Worm (Caenorhabditis elegans) whole organism, young adult: ENCODE results near the gene R160.4.

Source experiments
- B0261.1 ChIP-seq: sonication (generic microtip); optimal IDR thresholded peaks from 2 replicates; lab custom pipeline; 2016; ENCODE audit warnings: mild to moderate bottlenecking, missing genetic modification characterization, moderate library complexity, missing compliant biosample characterization
- F10E7.11 ChIP-seq: sonication (generic microtip); optimal IDR thresholded peaks from 2 replicates; lab custom pipeline; 2017; ENCODE audit warnings: mild to moderate bottlenecking, missing genetic modification characterization, moderate library complexity, missing compliant biosample characterization
- F37B4.10 ChIP-seq: fragments of 200-800 bp; sonication (Bioruptor generic); IDR thresholded peaks from 2 replicates; pipeline ENCODE4 v1.3.6; 2022; ENCODE audit warnings: missing genetic modification characterization, missing compliant biosample characterization
- F39B2.1 ChIP-seq: fragments of 200-800 bp; sonication (Bioruptor generic); IDR thresholded peaks from 2 replicates; pipeline ENCODE4 v1.3.6; 2022; ENCODE audit warnings: missing genetic modification reagents, missing genetic modification characterization, missing compliant biosample characterization
- F55B11.4 ChIP-seq: sonication (generic microtip); optimal IDR thresholded peaks from 2 replicates; lab custom pipeline; 2016; ENCODE audit warnings: missing compliant biosample characterization, missing genetic modification characterization, borderline replicate concordance; ENCODE audit not compliant: insufficient read depth
- K11D2.4 ChIP-seq: fragments of 200-800 bp; sonication (Bioruptor generic); IDR thresholded peaks from 2 replicates; pipeline ENCODE4 v1.3.6; 2022; ENCODE audit warnings: missing genetic modification reagents, missing genetic modification characterization, missing compliant biosample characterization
- Y53F4B.3 ChIP-seq: fragments of 200-800 bp; sonication (Bioruptor generic); IDR thresholded peaks from 2 replicates; pipeline ENCODE4 v1.3.6; 2022; ENCODE audit warnings: missing genetic modification reagents, missing genetic modification characterization, missing compliant biosample characterization
- Y53G8AR.9 ChIP-seq: fragments of 200-800 bp; sonication (Bioruptor generic); conservative IDR thresholded peaks from 2 replicates; pipeline ENCODE4 v1.3.6; 2022; ENCODE audit warnings: missing genetic modification reagents, missing genetic modification characterization, missing compliant biosample characterization
- Y56A3A.18 ChIP-seq: fragments of 200-800 bp; sonication (Bioruptor generic); IDR thresholded peaks from 2 replicates; pipeline ENCODE4 v1.3.6; 2022; ENCODE audit warnings: missing genetic modification reagents, missing genetic modification characterization, missing compliant biosample characterization
- Y95B8A.8 ChIP-seq: fragments of 200-800 bp; sonication (Bioruptor generic); IDR thresholded peaks from 2 replicates; pipeline ENCODE4 v1.3.6; 2022; ENCODE audit warnings: missing genetic modification reagents, missing genetic modification characterization, missing compliant biosample characterization
- ZK185.1 ChIP-seq: sonication (generic microtip); optimal IDR thresholded peaks from 2 replicates; lab custom pipeline; 2016; ENCODE audit warnings: mild to moderate bottlenecking, missing genetic modification characterization, missing compliant biosample characterization; ENCODE audit not compliant: poor library complexity, severe bottlenecking
- aptf-3 ChIP-seq: fragments of 200-800 bp; sonication (Bioruptor generic); IDR thresholded peaks from 2 replicates; pipeline ENCODE4 v1.3.6; 2022; ENCODE audit warnings: missing genetic modification characterization, missing compliant biosample characterization
- atf-7 ChIP-seq: sonication (generic microtip); optimal IDR thresholded peaks from 2 replicates; lab custom pipeline; 2017; ENCODE audit warnings: mild to moderate bottlenecking, missing genetic modification characterization, missing compliant biosample characterization
- cebp-2 ChIP-seq: fragments of 200-800 bp; sonication (Bioruptor generic); IDR thresholded peaks from 2 replicates; pipeline ENCODE4 v1.3.6; 2022; ENCODE audit warnings: missing genetic modification characterization, missing compliant biosample characterization
- ceh-100 ChIP-seq: fragments of 200-800 bp; sonication (Bioruptor generic); IDR thresholded peaks from 2 replicates; pipeline ENCODE4 v1.3.6; 2022; ENCODE audit warnings: missing genetic modification reagents, missing genetic modification characterization, missing compliant biosample characterization
- ceh-58 ChIP-seq: fragments of 200-800 bp; sonication (Bioruptor generic); IDR thresholded peaks from 2 replicates; pipeline ENCODE4 v1.3.6; 2022; ENCODE audit warnings: missing genetic modification characterization, missing compliant biosample characterization
- ceh-91 ChIP-seq: fragments of 200-800 bp; sonication (Bioruptor generic); IDR thresholded peaks from 2 replicates; pipeline ENCODE4 v1.3.6; 2022; ENCODE audit warnings: missing genetic modification reagents, missing genetic modification characterization, missing compliant biosample characterization
- chd-7 ChIP-seq: sonication (generic microtip); optimal IDR thresholded peaks from 2 replicates; lab custom pipeline; 2016; ENCODE audit warnings: mild to moderate bottlenecking, missing genetic modification characterization, moderate library complexity, missing compliant biosample characterization
- dpff-1 ChIP-seq: sonication (generic microtip); optimal IDR thresholded peaks from 2 replicates; lab custom pipeline; 2017; ENCODE audit warnings: mild to moderate bottlenecking, missing genetic modification characterization, missing compliant biosample characterization
- efl-1 ChIP-seq: fragments of 150-350 bp; optimal IDR thresholded peaks from 2 replicates; lab custom pipeline; 2014; ENCODE audit warnings: missing biosample characterization, missing genetic modification reagents, missing genetic modification characterization
- egl-18 ChIP-seq: fragments of 200-800 bp; sonication (Bioruptor generic); IDR thresholded peaks from 2 replicates; pipeline ENCODE4 v1.3.6; 2022; ENCODE audit warnings: missing genetic modification reagents, missing genetic modification characterization, missing compliant biosample characterization
- ets-4 ChIP-seq: fragments of 200-800 bp; sonication (Bioruptor generic); optimal IDR thresholded peaks from 2 replicates; lab custom pipeline; 2018; ENCODE audit warnings: mild to moderate bottlenecking, missing genetic modification characterization, missing compliant biosample characterization
- fkh-3 ChIP-seq: sonication (generic microtip); optimal IDR thresholded peaks from 2 replicates; lab custom pipeline; 2016; ENCODE audit warnings: mild to moderate bottlenecking, missing genetic modification characterization, missing compliant biosample characterization
- gei-17 ChIP-seq: fragments of 200-800 bp; sonication (Bioruptor generic); optimal IDR thresholded peaks from 2 replicates; lab custom pipeline; 2018; ENCODE audit warnings: mild to moderate bottlenecking, missing genetic modification characterization, missing compliant biosample characterization
- hmg-1.2 ChIP-seq: fragments of 200-800 bp; sonication (Bioruptor generic); IDR thresholded peaks from 2 replicates; pipeline ENCODE4 v1.3.6; 2022; ENCODE audit warnings: missing genetic modification reagents, missing genetic modification characterization, missing compliant biosample characterization
- lin-26 ChIP-seq: fragments of 200-800 bp; sonication (Bioruptor generic); IDR thresholded peaks from 2 replicates; pipeline ENCODE4 v1.3.6; 2022; ENCODE audit warnings: missing genetic modification reagents, missing genetic modification characterization, missing compliant biosample characterization
- lsl-1 ChIP-seq: fragments of 200-800 bp; sonication (Bioruptor generic); optimal IDR thresholded peaks from 2 replicates; lab custom pipeline; 2018; ENCODE audit warnings: mild to moderate bottlenecking, missing genetic modification characterization, moderate library complexity, missing compliant biosample characterization
- lsy-27 ChIP-seq: sonication (generic microtip); optimal IDR thresholded peaks from 2 replicates; lab custom pipeline; 2017; ENCODE audit warnings: missing genetic modification characterization, mild to moderate bottlenecking, missing compliant biosample characterization, antibody characterized with exemption, missing genotype, borderline replicate concordance; ENCODE audit not compliant: insufficient read depth
- madf-3 ChIP-seq: fragments of 200-800 bp; sonication (Bioruptor generic); IDR thresholded peaks from 2 replicates; pipeline ENCODE4 v1.3.6; 2022; ENCODE audit warnings: missing genetic modification reagents, missing genetic modification characterization, missing compliant biosample characterization
- madf-6 ChIP-seq: fragments of 200-800 bp; sonication (Bioruptor generic); IDR thresholded peaks from 2 replicates; pipeline ENCODE4 v1.3.6; 2022; ENCODE audit warnings: missing genetic modification reagents, missing genetic modification characterization, missing compliant biosample characterization
- mel-28 ChIP-seq: sonication (generic microtip); optimal IDR thresholded peaks from 2 replicates; lab custom pipeline; 2016; ENCODE audit warnings: borderline replicate concordance, mild to moderate bottlenecking, missing genetic modification characterization, missing compliant biosample characterization
- nhr-120 ChIP-seq: fragments of 200-800 bp; sonication (Bioruptor generic); IDR thresholded peaks from 2 replicates; pipeline ENCODE4 v1.3.6; 2022; ENCODE audit warnings: missing genetic modification characterization, missing compliant biosample characterization
- nhr-80 ChIP-seq: sonication (generic microtip); optimal IDR thresholded peaks from 2 replicates; lab custom pipeline; 2016; ENCODE audit warnings: missing genetic modification characterization, missing compliant biosample characterization
- nhr-90 ChIP-seq: sonication (generic microtip); optimal IDR thresholded peaks from 2 replicates; lab custom pipeline; 2016; ENCODE audit warnings: missing genotype, mild to moderate bottlenecking, missing genetic modification characterization, missing compliant biosample characterization
- pbrm-1 ChIP-seq: fragments of 200-800 bp; sonication (Bioruptor generic); IDR thresholded peaks from 2 replicates; pipeline ENCODE4 v1.3.6; 2022; ENCODE audit warnings: missing genetic modification reagents, missing genetic modification characterization, missing compliant biosample characterization
- rec-8 ChIP-seq, 2 experiments: sonication (generic microtip); optimal IDR thresholded peaks; 2 replicates each; lab custom pipeline; 2016; ENCODE audit warnings: mild to moderate bottlenecking in 2 of 2, missing genetic modification characterization in 2 of 2, missing genetic modification reagents in 2 of 2, missing genotype in 2 of 2, missing biosample characterization in 1 of 2, missing compliant biosample characterization in 1 of 2, moderate library complexity in 1 of 2
- repo-1 ChIP-seq: sonication (generic microtip); optimal IDR thresholded peaks from 2 replicates; lab custom pipeline; 2017; ENCODE audit warnings: mild to moderate bottlenecking, missing genetic modification characterization, missing compliant biosample characterization
- sdz-38 ChIP-seq: sonication (generic microtip); optimal IDR thresholded peaks from 2 replicates; lab custom pipeline; 2016; ENCODE audit warnings: missing genotype, missing genetic modification characterization, missing compliant biosample characterization
- sea-2 ChIP-seq: fragments of 200-800 bp; sonication (Bioruptor generic); IDR thresholded peaks from 2 replicates; pipeline ENCODE4 v1.3.6; 2022; ENCODE audit warnings: missing genetic modification characterization, missing compliant biosample characterization
- snpc-4 ChIP-seq, 5 experiments: fragments of 150-350 bp in 1 of 5; sonication (generic microtip) in 4 of 5; optimal IDR thresholded peaks; 2 replicates each; lab custom pipeline; 2014 to 2018; ENCODE audit warnings: missing genetic modification characterization in 5 of 5, missing biosample characterization in 3 of 5, antibody characterized with exemption in 2 of 5, mild to moderate bottlenecking in 2 of 5, missing compliant biosample characterization in 2 of 5, missing genotype in 2 of 5, moderate library complexity in 2 of 5, missing genetic modification reagents in 1 of 5
- somi-1 ChIP-seq: fragments of 200-800 bp; sonication (Bioruptor generic); optimal IDR thresholded peaks from 2 replicates; lab custom pipeline; 2018; ENCODE audit warnings: mild to moderate bottlenecking, missing genetic modification characterization, missing compliant biosample characterization
- tlf-1 ChIP-seq: fragments of 200-800 bp; sonication (Bioruptor generic); optimal IDR thresholded peaks from 2 replicates; lab custom pipeline; 2018; ENCODE audit warnings: mild to moderate bottlenecking, missing genetic modification characterization, missing compliant biosample characterization
- unc-130 ChIP-seq: sonication (generic microtip); optimal IDR thresholded peaks from 2 replicates; lab custom pipeline; 2016; ENCODE audit warnings: missing genetic modification reagents, missing genetic modification characterization, missing compliant biosample characterization
- ztf-18 ChIP-seq: sonication (generic microtip); optimal IDR thresholded peaks from 2 replicates; lab custom pipeline; 2016; ENCODE audit warnings: missing genotype, mild to moderate bottlenecking, missing genetic modification characterization, missing compliant biosample characterization
- ztf-22 ChIP-seq: fragments of 200-800 bp; sonication (Bioruptor generic); optimal IDR thresholded peaks from 2 replicates; lab custom pipeline; 2018; ENCODE audit warnings: mild to moderate bottlenecking, missing genetic modification characterization, moderate library complexity, missing compliant biosample characterization
- ztf-28 ChIP-seq: fragments of 200-800 bp; sonication (Bioruptor generic); IDR thresholded peaks from 2 replicates; pipeline ENCODE4 v1.3.6; 2022; ENCODE audit warnings: missing genetic modification reagents, missing genetic modification characterization, missing compliant biosample characterization
- ztf-3 ChIP-seq: fragments of 200-800 bp; sonication (Bioruptor generic); optimal IDR thresholded peaks from 2 replicates; lab custom pipeline; 2018; ENCODE audit warnings: mild to moderate bottlenecking, missing genetic modification characterization, missing compliant biosample characterization

R160.4 gene

DNA sequence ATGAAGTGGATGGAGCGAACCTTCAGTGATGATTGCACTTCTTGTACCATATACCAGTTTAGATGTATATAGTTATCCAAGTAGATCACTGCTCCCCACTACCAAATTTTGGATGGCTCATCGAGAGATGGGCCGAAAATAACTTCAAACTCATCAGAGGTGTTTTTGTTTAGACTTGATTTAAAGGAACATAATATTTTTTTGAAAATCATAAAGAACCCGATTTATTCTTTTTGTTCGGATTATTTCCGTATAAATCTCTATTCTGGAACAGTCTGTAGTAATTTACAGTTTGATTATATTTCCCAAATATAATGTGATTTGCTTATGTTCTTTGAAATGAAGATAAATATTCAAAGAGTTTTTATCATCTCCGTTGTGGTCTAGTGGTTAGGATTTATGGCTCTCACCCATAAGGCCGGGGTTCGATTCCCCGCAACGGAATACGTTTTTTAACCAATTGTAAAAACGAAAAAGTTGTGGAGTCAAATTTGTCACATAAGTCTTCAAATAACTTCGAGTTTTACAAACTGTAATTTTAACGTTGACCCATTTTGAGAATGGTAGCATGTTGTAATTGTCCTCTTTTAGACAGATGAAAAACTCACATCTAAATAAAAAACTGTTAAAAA is 41.7 kb upstream of the R160.4 start (continued):
- TF ChIP-seq ceh-58 (GFP tag; lab: Robert Waterston, UW) (no peak), F37B4.10 (GFP tag; lab: Robert Waterston, UW) (no peak), F55B11.4 (tag; lab: Kevin White, UChicago) (no peak), hmg-1.2 (GFP tag; lab: Robert Waterston, UW) (0 out of 2 replicates have a peak, but pooled peaks have one; percentile 33), nhr-120 (GFP tag; lab: Robert Waterston, UW) (no peak), madf-6 (GFP tag; lab: Robert Waterston, UW) (no peak), tlf-1 (GFP tag; lab: Kevin White, UChicago) (no peak), B0261.1 (tag; lab: Kevin White, UChicago) (peak; percentile 68), cebp-2 (GFP tag; lab: Robert Waterston, UW) (no peak), egl-18 (GFP tag; lab: Robert Waterston, UW) (no peak), Y53F4B.3 (GFP tag; lab: Robert Waterston, UW) (no peak), unc-130 (GFP tag; lab: Kevin White, UChicago) (no peak), snpc-4 (GFP tag; optimal IDR thresholded peaks at IDR 0.05; lab: Kevin White, UChicago) (peak; percentile 65), snpc-4 (tag; optimal IDR thresholded peaks at IDR 0.05; lab: Kevin White, UChicago) (peak in 3 of 4 experiments; percentile 53 to 83 (median 81)), rec-8 (tag; optimal IDR thresholded peaks at IDR 0.05; lab: Kevin White, UChicago) (peak in 1 of 2 experiments; percentile 6), Y53G8AR.9 (GFP tag; lab: Robert Waterston, UW) (no peak), lin-26 (peak; percentile 76), madf-3 (GFP tag; lab: Robert Waterston, UW) (no peak), ZK185.1 (tag; lab: Kevin White, UChicago) (peak; percentile 4), aptf-3 (no peak), ztf-18 (tag; lab: Kevin White, UChicago) (peak; percentile 45), pbrm-1 (GFP tag; lab: Robert Waterston, UW) (no peak), sea-2 (GFP tag; lab: Robert Waterston, UW) (no peak), sdz-38 (no peak), atf-7 (no peak), fkh-3 (no peak), ztf-22 (no peak), ets-4 (GFP tag; lab: Kevin White, UChicago) (no peak), ztf-3 (GFP tag; lab: Kevin White, UChicago) (no peak), efl-1 (GFP tag; lab: Kevin White, UChicago) (no peak), K11D2.4 (no peak), ztf-28 (no peak), F10E7.11 (tag; lab: Kevin White, UChicago) (no peak), nhr-90 (tag; lab: Kevin White, UChicago) (peak; percentile 37), lsl-1 (GFP tag; lab: Kevin White, UChicago) (no peak), ceh-100 (GFP tag; lab: Robert Waterston, UW) (no peak), dpff-1 (tag; lab: Kevin White, UChicago) (no peak), lsy-27 (no peak), Y56A3A.18 (peak; percentile 54), somi-1 (GFP tag; lab: Kevin White, UChicago) (no peak), F39B2.1 (no peak), mel-28 (tag; lab: Kevin White, UChicago) (no peak), ceh-91 (GFP tag; lab: Robert Waterston, UW) (no peak), chd-7 (tag; lab: Kevin White, UChicago) (no peak), Y95B8A.8 (GFP tag; lab: Robert Waterston, UW) (no peak), repo-1 (tag; lab: Kevin White, UChicago) (peak; percentile 25), nhr-80 (no peak), gei-17 (no peak)
